Fruit fly (Drosophila melanogaster) whole organism, wandering third instar larva: ENCODE measurements around the gene FipoQ.
A peak's percentile ranks its signal among the peaks of the same experiment; 100 is the strongest.

ENCODE experiments used
- Abd-B ChIP-seq: fragments of >200 bp; optimal IDR thresholded peaks from 2 replicates; lab custom pipeline; 2017; ENCODE audit warnings: missing biosample characterization, missing genetic modification characterization
- CG32264 ChIP-seq: fragments of 200-800 bp; sonication (Bioruptor generic); optimal IDR thresholded peaks from 2 replicates; lab custom pipeline; 2016; ENCODE audit warnings: missing biosample characterization, missing genetic modification characterization
- CG9705 ChIP-seq: fragments of 200-800 bp; sonication (Bioruptor generic); optimal IDR thresholded peaks from 2 replicates; lab custom pipeline; 2018; ENCODE audit warnings: missing biosample characterization, mild to moderate bottlenecking, missing genetic modification characterization
- CrebA ChIP-seq: fragments of 200-800 bp; sonication (Bioruptor generic); optimal IDR thresholded peaks from 2 replicates; lab custom pipeline; 2016; ENCODE audit warnings: missing biosample characterization, mild to moderate bottlenecking, missing genetic modification characterization, borderline replicate concordance
- Dfd ChIP-seq: fragments of >200 bp; optimal IDR thresholded peaks from 2 replicates; lab custom pipeline; 2017; ENCODE audit warnings: missing biosample characterization, missing genetic modification characterization
- GATAd ChIP-seq: sonication (Bioruptor generic); optimal IDR thresholded peaks from 2 replicates; lab custom pipeline; 2016; ENCODE audit warnings: missing biosample characterization, missing genetic modification characterization
- HLH106 ChIP-seq: fragments of 200-800 bp; optimal IDR thresholded peaks from 3 replicates; lab custom pipeline; 2019; ENCODE audit warnings: missing biosample characterization, mild to moderate bottlenecking, missing genetic modification characterization, moderate library complexity
- Hnf4 ChIP-seq: fragments of 200-800 bp; sonication (Bioruptor generic); optimal IDR thresholded peaks from 2 replicates; lab custom pipeline; 2016; ENCODE audit warnings: missing biosample characterization, mild to moderate bottlenecking, missing genetic modification characterization
- Hr78 ChIP-seq: fragments of >200 bp; optimal IDR thresholded peaks from 2 replicates; lab custom pipeline; 2017; ENCODE audit warnings: missing biosample characterization, missing genetic modification characterization
- Hr83 ChIP-seq: fragments of 200-300 bp; sonication (Bioruptor generic); optimal IDR thresholded peaks from 2 replicates; lab custom pipeline; 2016; ENCODE audit warnings: missing biosample characterization, mild to moderate bottlenecking, missing genetic modification characterization, moderate library complexity; ENCODE audit not compliant: poor library complexity, severe bottlenecking
- Jra ChIP-seq: sonication (Bioruptor generic); optimal IDR thresholded peaks from 2 replicates; lab custom pipeline; 2016; ENCODE audit warnings: missing biosample characterization, missing genetic modification characterization
- Mio ChIP-seq: sonication (Bioruptor generic); optimal IDR thresholded peaks from 2 replicates; lab custom pipeline; 2016; ENCODE audit warnings: missing biosample characterization, missing genetic modification characterization
- Myc ChIP-seq: fragments of >200 bp; optimal IDR thresholded peaks from 2 replicates; lab custom pipeline; 2017
- N ChIP-seq: fragments of >200 bp; optimal IDR thresholded peaks from 2 replicates; lab custom pipeline; 2018; ENCODE audit warnings: missing biosample characterization, missing external identifiers, missing genetic modification characterization
- OdsH ChIP-seq: fragments of 200-800 bp; sonication (Bioruptor generic); optimal IDR thresholded peaks from 2 replicates; lab custom pipeline; 2016; ENCODE audit warnings: missing biosample characterization, mild to moderate bottlenecking, missing genetic modification characterization
- Rel ChIP-seq, 2 experiments: fragments of 200-800 bp; sonication (Bioruptor generic) in 1 of 2; optimal IDR thresholded peaks; 2 replicates in 1 of 2; 3 replicates in 1 of 2; lab custom pipeline; 2016 to 2019; ENCODE audit warnings: mild to moderate bottlenecking in 2 of 2, missing biosample characterization in 2 of 2, missing genetic modification characterization in 2 of 2, moderate library complexity in 1 of 2
- Sp1 ChIP-seq: fragments of 200-800 bp; sonication (Bioruptor generic); optimal IDR thresholded peaks from 3 replicates; lab custom pipeline; 2019; ENCODE audit warnings: missing biosample characterization, mild to moderate bottlenecking, missing genetic modification characterization, moderate library complexity
- Vsx2 ChIP-seq: fragments of 200-300, 225-300 bp; sonication (Bioruptor generic); optimal IDR thresholded peaks from 2 replicates; lab custom pipeline; 2018; ENCODE audit warnings: missing biosample characterization, missing genetic modification characterization; ENCODE audit not compliant: partially characterized antibody
- br ChIP-seq: fragments of 200-800 bp; sonication (Bioruptor generic); optimal IDR thresholded peaks from 2 replicates; lab custom pipeline; 2016; ENCODE audit warnings: missing biosample characterization, missing genetic modification characterization
- brk ChIP-seq: fragments of 200-800 bp; sonication (Bioruptor generic); optimal IDR thresholded peaks from 2 replicates; lab custom pipeline; 2016; ENCODE audit warnings: missing biosample characterization, mild to moderate bottlenecking, missing genetic modification characterization
- dl ChIP-seq, 2 experiments: fragments of 175-275, 200-275 bp in 1 of 2; fragments of 200-275 bp in 1 of 2; sonication (Bioruptor generic); optimal IDR thresholded peaks; lab custom pipeline; 2018; ENCODE audit warnings: mild to moderate bottlenecking in 2 of 2, missing biosample characterization in 2 of 2, missing genetic modification characterization in 2 of 2, moderate library complexity in 2 of 2; ENCODE audit not compliant: partially characterized antibody in 2 of 2, insufficient read depth in 1 of 2
- dmrt93B ChIP-seq: fragments of 200-800 bp; sonication (Bioruptor generic); optimal IDR thresholded peaks from 2 replicates; lab custom pipeline; 2018; ENCODE audit warnings: missing biosample characterization, mild to moderate bottlenecking, missing genetic modification characterization
- dsf ChIP-seq: sonication (Bioruptor generic); optimal IDR thresholded peaks from 2 replicates; lab custom pipeline; 2016; ENCODE audit warnings: missing biosample characterization, missing genetic modification characterization, borderline replicate concordance
- ey ChIP-seq: fragments of 200-800 bp; sonication (Bioruptor generic); optimal IDR thresholded peaks from 2 replicates; lab custom pipeline; 2016; ENCODE audit warnings: missing biosample characterization, missing genetic modification characterization
- foxo ChIP-seq, 2 experiments: fragments of 200-800 bp; sonication (Bioruptor generic); optimal IDR thresholded peaks; 2 replicates in 1 of 2; 3 replicates in 1 of 2; lab custom pipeline; 2016 to 2017; ENCODE audit warnings: missing biosample characterization in 2 of 2, missing genetic modification characterization in 2 of 2
- fru ChIP-seq: fragments of 200-800 bp; sonication (Bioruptor generic); optimal IDR thresholded peaks from 3 replicates; lab custom pipeline; 2016; ENCODE audit warnings: missing biosample characterization, mild to moderate bottlenecking, missing genetic modification characterization
- h ChIP-seq: fragments of 200-800 bp; sonication (Bioruptor generic); optimal IDR thresholded peaks from 3 replicates; lab custom pipeline; 2016; ENCODE audit warnings: missing biosample characterization, mild to moderate bottlenecking, missing genetic modification characterization
- jim ChIP-seq: fragments of 175-275, 200-325 bp; sonication (Bioruptor generic); optimal IDR thresholded peaks from 2 replicates; lab custom pipeline; 2016; ENCODE audit warnings: missing biosample characterization, mild to moderate bottlenecking, missing genetic modification characterization
- lola ChIP-seq: fragments of >200 bp; optimal IDR thresholded peaks from 2 replicates; lab custom pipeline; 2017; ENCODE audit warnings: missing biosample characterization, missing genetic modification characterization
- pan ChIP-seq: fragments of >200 bp; optimal IDR thresholded peaks from 2 replicates; lab custom pipeline; 2017
- psq ChIP-seq: fragments of 200-800 bp; sonication (Bioruptor generic); optimal IDR thresholded peaks from 3 replicates; lab custom pipeline; 2017; ENCODE audit warnings: missing biosample characterization, mild to moderate bottlenecking, missing genetic modification characterization, moderate library complexity
- rgr ChIP-seq: fragments of 200-800 bp; sonication (Bioruptor generic); optimal IDR thresholded peaks from 3 replicates; lab custom pipeline; 2016; ENCODE audit warnings: missing biosample characterization, mild to moderate bottlenecking, missing genetic modification characterization
- sage ChIP-seq: fragments of 200-800 bp; sonication (Bioruptor generic); optimal IDR thresholded peaks from 2 replicates; lab custom pipeline; 2016; ENCODE audit warnings: missing biosample characterization, mild to moderate bottlenecking, missing genetic modification characterization
- sv ChIP-seq: fragments of 200-800 bp; sonication (Bioruptor generic); optimal IDR thresholded peaks from 3 replicates; lab custom pipeline; 2016; ENCODE audit warnings: missing biosample characterization, missing genetic modification characterization
- tai ChIP-seq: sonication (Bioruptor generic); optimal IDR thresholded peaks from 2 replicates; lab custom pipeline; 2016; ENCODE audit warnings: missing biosample characterization, missing genetic modification characterization
- usp ChIP-seq: fragments of >200 bp; optimal IDR thresholded peaks from 2 replicates; lab custom pipeline; 2017; ENCODE audit warnings: missing biosample characterization, missing genetic modification characterization
- woc ChIP-seq: sonication (Bioruptor generic); optimal IDR thresholded peaks from 2 replicates; lab custom pipeline; 2016; ENCODE audit warnings: missing biosample characterization, mild to moderate bottlenecking, missing genetic modification characterization

Gene FipoQ

DNA sequence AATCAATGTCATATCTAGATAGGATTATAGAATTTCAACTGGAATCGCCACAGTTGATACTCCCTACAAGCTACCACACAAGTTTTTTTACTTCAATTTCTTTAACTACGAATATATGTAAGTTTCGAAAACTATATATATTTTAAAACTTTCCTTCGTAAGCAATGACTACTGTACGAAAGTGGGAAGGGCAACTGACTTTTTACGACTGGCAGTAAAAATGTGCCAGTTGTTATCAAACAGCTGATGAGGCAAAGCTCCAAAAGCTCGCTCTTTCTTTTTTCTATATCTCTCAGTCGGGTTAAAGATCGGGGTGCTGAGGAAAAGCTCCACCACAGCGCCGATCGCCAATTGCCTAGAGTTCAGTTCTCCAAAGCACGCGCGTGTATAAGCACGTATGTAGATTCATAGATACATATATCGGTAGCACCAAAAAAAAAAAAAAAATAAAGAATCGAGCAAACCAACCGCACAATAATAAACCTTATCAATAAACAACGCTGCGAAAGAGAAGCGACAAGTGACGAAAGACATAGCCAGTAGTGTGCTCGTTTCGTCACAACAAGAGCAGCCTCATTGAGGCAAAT, 15.5 kb upstream of the FipoQ start:
- no peak for TF ChIP-seq Jra (GFP tag; lab: Kevin White, UChicago)
- peak; percentile 56 for TF ChIP-seq Hr83 (GFP tag; lab: Kevin White, UChicago)
- no peak for TF ChIP-seq jim (GFP tag; lab: Kevin White, UChicago)
- TF ChIP-seq pan (lab: Kevin White, UChicago), result no peak
- no peak for TF ChIP-seq Hnf4 (GFP tag; lab: Kevin White, UChicago)
- no peak for TF ChIP-seq usp
- no peak for TF ChIP-seq CG9705 (GFP tag; lab: Kevin White, UChicago)
- TF ChIP-seq Vsx2 (GFP tag; lab: Kevin White, UChicago), result peak; percentile 20
- TF ChIP-seq Myc (lab: Kevin White, UChicago), result no peak
- TF ChIP-seq rgr (GFP tag; lab: Kevin White, UChicago), result peak; percentile 22
- TF ChIP-seq ey (GFP tag; lab: Kevin White, UChicago), result peak; percentile 15
- peak; percentile 37 for TF ChIP-seq dmrt93B (GFP tag; lab: Kevin White, UChicago)
- TF ChIP-seq Sp1 (GFP tag; lab: Kevin White, UChicago), result peak; percentile 59
- TF ChIP-seq Hr78 (GFP tag; lab: Kevin White, UChicago), result no peak
- TF ChIP-seq dsf (GFP tag; lab: Kevin White, UChicago), result no peak
- peak; percentile 67 for TF ChIP-seq HLH106 (tag; lab: Kevin White, UChicago)
- TF ChIP-seq h (GFP tag; lab: Kevin White, UChicago), result peak; percentile 44
- TF ChIP-seq N, result no peak
- TF ChIP-seq Rel (GFP tag; optimal IDR thresholded peaks at IDR 0.05; lab: Kevin White, UChicago), result no peak
- TF ChIP-seq Rel (tag; optimal IDR thresholded peaks at IDR 0.05; lab: Kevin White, UChicago), result no peak
- peak in 1 of 2 experiments; percentile 75 for TF ChIP-seq foxo (GFP tag; optimal IDR thresholded peaks at IDR 0.05; lab: Kevin White, UChicago)
- no peak for TF ChIP-seq brk (GFP tag; lab: Kevin White, UChicago)
- peak; percentile 66 for TF ChIP-seq fru (GFP tag; lab: Kevin White, UChicago)
- TF ChIP-seq psq, result peak; percentile 50
- peak; percentile 47 for TF ChIP-seq br (GFP tag; lab: Kevin White, UChicago)
- no peak for TF ChIP-seq lola (GFP tag; lab: Kevin White, UChicago)
- TF ChIP-seq OdsH, result peak; percentile 29

DNA sequence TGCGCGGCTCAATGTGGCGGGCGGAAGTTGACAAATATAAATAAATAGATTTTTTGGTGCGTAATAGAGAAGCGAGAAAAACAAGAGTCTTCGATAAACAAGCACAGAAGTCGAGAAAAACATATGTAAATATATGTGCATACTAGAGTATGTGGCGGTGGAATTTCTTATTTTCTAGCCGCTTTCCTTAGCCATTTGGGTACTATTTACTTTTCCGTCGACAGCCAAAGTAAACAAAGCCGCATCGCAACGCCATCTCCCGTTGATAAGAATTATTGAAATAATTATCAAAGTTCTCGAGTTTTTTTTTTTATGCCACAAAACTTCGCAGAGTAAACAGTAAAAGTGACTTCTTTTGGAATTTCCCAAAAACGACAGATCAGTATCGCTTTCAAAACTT, 14.7 kb upstream of the FipoQ start:
- no peak for TF ChIP-seq rgr (GFP tag; lab: Kevin White, UChicago)
- no peak for TF ChIP-seq Hr78 (GFP tag; lab: Kevin White, UChicago)
- no peak for TF ChIP-seq Rel (GFP tag; optimal IDR thresholded peaks at IDR 0.05; lab: Kevin White, UChicago)
- TF ChIP-seq Rel (tag; optimal IDR thresholded peaks at IDR 0.05; lab: Kevin White, UChicago), result no peak
- TF ChIP-seq psq, result no peak
- peak; percentile 30 for TF ChIP-seq Hr83 (GFP tag; lab: Kevin White, UChicago)
- no peak for TF ChIP-seq tai (GFP tag; lab: Kevin White, UChicago)
- peak; percentile 4 for TF ChIP-seq h (GFP tag; lab: Kevin White, UChicago)
- TF ChIP-seq Vsx2 (GFP tag; lab: Kevin White, UChicago), result no peak
- TF ChIP-seq Sp1 (GFP tag; lab: Kevin White, UChicago), result no peak
- no peak for TF ChIP-seq dl (GFP tag; optimal IDR thresholded peaks at IDR 0.05; lab: Kevin White, UChicago; ENCODE audit: insufficient read depth in 1 of 2, partially characterized antibody in 2 of 2)
- no peak for TF ChIP-seq sv
- TF ChIP-seq CG9705 (GFP tag; lab: Kevin White, UChicago), result no peak
- TF ChIP-seq CrebA (GFP tag; lab: Kevin White, UChicago), result no peak
- TF ChIP-seq lola (GFP tag; lab: Kevin White, UChicago), result no peak
- TF ChIP-seq pan (lab: Kevin White, UChicago), result no peak
- TF ChIP-seq, all 38 proteins: peak for 2

DNA sequence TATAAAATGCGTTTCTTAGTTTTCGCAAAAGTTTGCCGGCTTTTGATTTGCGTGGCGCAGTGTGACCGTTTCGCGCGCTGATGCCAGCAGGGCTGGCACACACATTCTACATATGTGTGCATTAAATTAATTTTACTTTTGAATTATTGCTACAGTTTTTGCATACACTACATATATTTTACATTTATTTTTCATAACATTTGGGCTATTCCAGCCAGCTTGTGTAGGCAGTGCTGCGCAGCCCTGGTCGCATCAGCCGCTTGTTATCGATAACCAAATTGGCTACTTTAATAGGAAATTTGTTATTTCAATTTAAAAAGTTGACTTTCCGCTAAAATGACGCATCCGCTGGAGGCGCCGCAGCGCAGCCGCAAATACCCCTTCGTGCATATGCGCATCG, 5.4 kb upstream of the FipoQ start, which contains the start of the genes CG2321 and CG2006:
CG2321 (minus strand) TSS at position 57 of the 400 bp plus-strand sequence.
CG2006 (plus strand) TSS at position 260 of the 400 bp plus-strand sequence.
- TF ChIP-seq usp, result no peak
- no peak for TF ChIP-seq Dfd
- TF ChIP-seq dmrt93B (GFP tag; lab: Kevin White, UChicago), result no peak
- peak; percentile 37 for TF ChIP-seq CG9705 (GFP tag; lab: Kevin White, UChicago)
- no peak for TF ChIP-seq Abd-B (GFP tag; lab: Kevin White, UChicago)
- no peak for TF ChIP-seq Mio
- TF ChIP-seq OdsH, result peak; percentile 22
- no peak for TF ChIP-seq jim (GFP tag; lab: Kevin White, UChicago)
- peak; percentile 41 for TF ChIP-seq sv
- no peak for TF ChIP-seq N
- TF ChIP-seq rgr (GFP tag; lab: Kevin White, UChicago), result no peak
- no peak for TF ChIP-seq dl (GFP tag; optimal IDR thresholded peaks at IDR 0.05; lab: Kevin White, UChicago; ENCODE audit: insufficient read depth in 1 of 2, partially characterized antibody in 2 of 2)
- TF ChIP-seq Sp1 (GFP tag; lab: Kevin White, UChicago), result peak; percentile 43
- TF ChIP-seq h (GFP tag; lab: Kevin White, UChicago), result no peak
- no peak for TF ChIP-seq CG32264 (GFP tag; lab: Kevin White, UChicago)
- TF ChIP-seq Hr78 (GFP tag; lab: Kevin White, UChicago), result no peak
- TF ChIP-seq fru (GFP tag; lab: Kevin White, UChicago), result peak; percentile 46
- TF ChIP-seq woc (GFP tag; lab: Kevin White, UChicago), result no peak
- no peak for TF ChIP-seq lola (GFP tag; lab: Kevin White, UChicago)
- TF ChIP-seq Rel (GFP tag; optimal IDR thresholded peaks at IDR 0.05; lab: Kevin White, UChicago), result no peak
- TF ChIP-seq Rel (tag; optimal IDR thresholded peaks at IDR 0.05; lab: Kevin White, UChicago), result no peak
- no peak for TF ChIP-seq sage
- no peak for TF ChIP-seq Vsx2 (GFP tag; lab: Kevin White, UChicago)
- TF ChIP-seq Hnf4 (GFP tag; lab: Kevin White, UChicago), result no peak
- TF ChIP-seq ey (GFP tag; lab: Kevin White, UChicago), result peak; percentile 32
- TF ChIP-seq CrebA (GFP tag; lab: Kevin White, UChicago), result no peak
- no peak for TF ChIP-seq dsf (GFP tag; lab: Kevin White, UChicago)
- no peak for TF ChIP-seq Jra (GFP tag; lab: Kevin White, UChicago)
- TF ChIP-seq psq, result no peak
- no peak for TF ChIP-seq brk (GFP tag; lab: Kevin White, UChicago)
- TF ChIP-seq Myc (lab: Kevin White, UChicago), result no peak
- no peak for TF ChIP-seq br (GFP tag; lab: Kevin White, UChicago)
- no peak for TF ChIP-seq tai (GFP tag; lab: Kevin White, UChicago)
- TF ChIP-seq pan (lab: Kevin White, UChicago), result no peak
- no peak for TF ChIP-seq Hr83 (GFP tag; lab: Kevin White, UChicago)
- no peak for TF ChIP-seq GATAd
